Fruit fly (Drosophila melanogaster) Kc167 (cell line): Measurements from ENCODE around the gene CG6168.

Source experiments
- Sin3A ChIP-seq: fragments of >200 bp; optimal IDR thresholded peaks from 2 replicates; lab custom pipeline; 2018; ENCODE audit warnings: missing external identifiers
- ttk ChIP-seq: sonication (Bioruptor generic); optimal IDR thresholded peaks from 2 replicates; lab custom pipeline; 2017; ENCODE audit warnings: missing external identifiers

DNA sequence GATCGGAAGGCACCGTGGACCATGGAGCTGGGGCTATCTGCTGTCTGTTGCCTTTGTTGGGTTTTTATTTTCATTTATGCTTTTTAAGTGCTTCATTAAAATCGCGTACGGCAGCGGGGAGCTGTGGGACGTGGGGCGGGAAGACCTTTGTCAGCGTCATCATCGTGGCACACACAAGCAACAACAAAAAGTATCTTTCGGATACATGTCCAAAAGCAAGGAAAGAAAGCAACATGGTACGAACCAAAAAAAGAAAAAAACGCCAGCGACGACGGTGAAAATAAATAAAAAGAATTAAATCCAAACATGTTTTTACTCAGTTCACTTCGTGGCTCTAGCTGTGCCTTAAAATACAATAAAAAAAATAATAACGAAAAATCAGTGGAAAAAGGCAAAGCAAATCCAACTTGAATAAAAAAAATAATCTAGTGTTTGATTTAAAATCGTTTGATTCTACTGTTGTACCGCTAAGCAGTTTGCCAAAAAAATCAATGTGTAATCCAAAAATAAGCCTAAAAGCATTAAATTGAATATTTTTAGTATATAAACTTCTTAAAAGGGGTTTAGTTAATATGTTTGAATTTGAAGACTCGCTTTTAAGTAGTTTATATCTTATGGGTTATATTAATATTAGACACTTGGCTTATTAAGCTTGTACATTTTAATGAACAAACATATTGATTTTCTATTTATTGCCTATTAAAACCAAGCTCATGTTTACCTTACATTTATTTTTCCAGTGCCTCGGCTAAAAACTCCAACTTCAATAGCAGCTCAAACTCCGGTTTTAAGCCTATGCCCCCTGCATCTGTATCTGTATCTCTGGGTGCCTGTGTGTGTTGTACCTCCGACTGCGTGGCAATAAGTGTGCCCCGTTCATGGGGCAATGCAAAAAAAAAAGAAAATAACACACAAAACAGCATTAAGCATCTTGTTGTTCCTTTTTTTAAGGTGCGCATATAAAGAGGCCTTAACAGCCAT lies 47.1 kb upstream of the CG6168 start:
- TF ChIP-seq ttk (lab: Kevin White, UChicago) (no peak), Sin3A (lab: Kevin White, UChicago) (no peak)
